Worm (Caenorhabditis elegans): ENCODE data around the gene orai-1.

DNA sequence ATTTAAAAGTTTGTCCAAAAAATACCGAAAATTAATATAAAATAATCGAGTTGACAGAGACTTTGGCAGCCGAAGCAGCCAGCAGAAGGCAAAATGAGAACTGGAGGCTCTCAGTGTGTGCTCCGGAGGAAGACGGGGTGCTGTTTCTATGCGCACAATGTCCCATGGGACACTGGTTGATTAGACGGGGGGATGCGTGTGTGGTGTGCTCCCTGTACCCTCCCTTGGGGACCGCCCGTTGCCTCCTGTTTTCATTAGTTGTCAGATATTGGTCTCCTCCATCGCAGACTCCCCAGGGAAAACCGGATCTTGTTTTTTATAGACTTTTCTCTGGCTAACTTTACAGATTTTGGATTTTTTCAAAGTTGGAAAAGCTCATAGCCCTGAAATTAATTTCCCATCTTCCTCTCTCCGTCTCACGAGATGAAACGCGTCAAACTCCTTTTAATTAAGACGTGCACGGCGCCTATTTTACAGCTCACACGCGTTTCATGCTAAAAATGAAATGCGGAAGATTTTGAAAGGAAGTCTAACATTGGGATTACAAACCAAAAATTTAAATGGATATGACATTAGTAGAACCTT is 18.7 kb downstream of the orai-1 start, which contains the start of gene C09F5.3:
- TF ChIP-seq unc-39 (tag; optimal IDR thresholded peaks at IDR 0.05) (no peak), pha-4 (tag; optimal IDR thresholded peaks at IDR 0.05) (no peak), nhr-25 (tag; optimal IDR thresholded peaks at IDR 0.05) (no peak), ztf-11 (tag; optimal IDR thresholded peaks at IDR 0.05) (no peak), elt-3 (tag; optimal IDR thresholded peaks at IDR 0.05) (no peak), unc-62 (GFP tag; optimal IDR thresholded peaks at IDR 0.05) (no peak), nhr-77 (tag; optimal IDR thresholded peaks at IDR 0.05) (no peak), ama-1 (optimal IDR thresholded peaks at IDR 0.05) (no peak), nhr-76 (tag; optimal IDR thresholded peaks at IDR 0.05) (no peak), snpc-4 (tag; optimal IDR thresholded peaks at IDR 0.05) (no peak), ZK546.5 (tag; optimal IDR thresholded peaks at IDR 0.05) (no peak), mdl-1 (tag; optimal IDR thresholded peaks at IDR 0.05) (no peak), elt-1 (tag; optimal IDR thresholded peaks at IDR 0.05) (no peak), jun-1 (tag; optimal IDR thresholded peaks at IDR 0.05) (no peak)

Measured in whole organism, L3 larva.